Worm (Caenorhabditis elegans): Measurements from ENCODE around the gene E02H1.1.

- TF ChIP-seq ama-1 (optimal IDR thresholded peaks at IDR 0.05) (no peak), ceh-36 (tag; optimal IDR thresholded peaks at IDR 0.05) (no peak), F13C5.2 (tag; optimal IDR thresholded peaks at IDR 0.05) (no peak), sea-1 (GFP tag; conservative IDR thresholded peaks at IDR 0.05) (no peak), ets-7 (tag; optimal IDR thresholded peaks at IDR 0.05) (no peak), flt-1 (GFP tag; IDR thresholded peaks at IDR 0.05) (no peak), pes-1 (GFP tag; IDR thresholded peaks at IDR 0.05) (no peak), hmg-4 (GFP tag; optimal IDR thresholded peaks at IDR 0.05) (no peak), scrt-1 (GFP tag; IDR thresholded peaks at IDR 0.05) (no peak), hmbx-1 (tag; optimal IDR thresholded peaks at IDR 0.05) (no peak), tra-4 (tag; optimal IDR thresholded peaks at IDR 0.05) (no peak), tbx-37 (GFP tag; conservative IDR thresholded peaks at IDR 0.05) (no peak), hnd-1 (tag; optimal IDR thresholded peaks at IDR 0.05) (no peak)
Observed at ce11 chrII:9611347-9611923, 20.5 kb upstream of the E02H1.1 start, which contains the start of the genes T15H9.5 and T15H9.4.
